Fruit fly (Drosophila melanogaster) whole organism: ENCODE results near the gene Trf2.

Source experiments
- CG8478 ChIP-seq: fragments of >200 bp; optimal IDR thresholded peaks from 2 replicates; lab custom pipeline; 2018; ENCODE audit warnings: inconsistent platforms
- pan ChIP-seq: fragments of >200 bp; optimal IDR thresholded peaks from 2 replicates; lab custom pipeline; 2017
- psq ChIP-seq: fragments of >200 bp; optimal IDR thresholded peaks from 2 replicates; lab custom pipeline; 2017
- usp ChIP-seq: fragments of >200 bp; optimal IDR thresholded peaks from 2 replicates; lab custom pipeline; 2017; ENCODE audit warnings: missing biosample characterization, missing genetic modification characterization, mixed read lengths

dm6 chrX:8481462-8481861 lies 72.4 kb downstream of the Trf2 start, which contains the start of gene Cp38:
- TF ChIP-seq pan (lab: Kevin White, UChicago), result no peak
- TF ChIP-seq usp (GFP tag; lab: Kevin White, UChicago), result no peak
- TF ChIP-seq CG8478 (lab: Kevin White, UChicago), result no peak
- TF ChIP-seq psq (lab: Kevin White, UChicago), result no peak
